Worm (Caenorhabditis elegans): ENCODE data around the gene C50D2.6.

Gene C50D2.6

DNA sequence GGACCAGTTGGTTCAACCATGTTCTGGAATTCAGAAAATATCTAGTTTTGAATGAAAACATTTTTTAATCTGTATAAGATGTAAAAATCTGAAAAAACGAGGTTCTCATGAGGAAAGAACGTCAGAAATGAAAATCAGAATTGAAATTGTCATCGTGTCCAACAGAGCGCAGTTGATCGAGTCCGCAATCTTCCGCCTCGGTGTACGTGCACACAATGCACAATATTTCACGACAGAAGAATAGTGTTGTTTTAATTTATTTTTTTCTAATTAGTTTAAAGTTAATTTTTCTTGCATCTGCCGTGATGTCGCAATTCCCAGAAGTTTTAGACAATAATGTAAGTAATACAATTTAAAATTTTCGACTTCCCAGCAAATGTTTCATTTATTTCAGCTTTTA lies 40.6 kb upstream of the C50D2.6 start, which contains the start of gene nfyc-1 (continued):
- TF ChIP-seq aly-2 (tag; optimal IDR thresholded peaks at IDR 0.05) (no peak), gmeb-1 (tag; optimal IDR thresholded peaks at IDR 0.05) (peak; percentile 48), nhr-21 (tag; optimal IDR thresholded peaks at IDR 0.05) (no peak), crh-2 (tag; optimal IDR thresholded peaks at IDR 0.05) (peak; percentile 77), nhr-23 (tag; optimal IDR thresholded peaks at IDR 0.05) (no peak), lin-11 (tag; optimal IDR thresholded peaks at IDR 0.05) (peak; percentile 68), fos-1 (tag; optimal IDR thresholded peaks at IDR 0.05) (peak; percentile 57), elt-1 (tag; optimal IDR thresholded peaks at IDR 0.05) (no peak), elt-3 (tag; optimal IDR thresholded peaks at IDR 0.05) (no peak), mbf-1 (tag; optimal IDR thresholded peaks at IDR 0.05) (no peak), ama-1 (optimal IDR thresholded peaks at IDR 0.05) (no peak), lsy-2 (tag; optimal IDR thresholded peaks at IDR 0.05) (peak in 1 of 2 experiments; percentile 82), unc-55 (GFP tag; optimal IDR thresholded peaks at IDR 0.05) (peak; percentile 81)

DNA sequence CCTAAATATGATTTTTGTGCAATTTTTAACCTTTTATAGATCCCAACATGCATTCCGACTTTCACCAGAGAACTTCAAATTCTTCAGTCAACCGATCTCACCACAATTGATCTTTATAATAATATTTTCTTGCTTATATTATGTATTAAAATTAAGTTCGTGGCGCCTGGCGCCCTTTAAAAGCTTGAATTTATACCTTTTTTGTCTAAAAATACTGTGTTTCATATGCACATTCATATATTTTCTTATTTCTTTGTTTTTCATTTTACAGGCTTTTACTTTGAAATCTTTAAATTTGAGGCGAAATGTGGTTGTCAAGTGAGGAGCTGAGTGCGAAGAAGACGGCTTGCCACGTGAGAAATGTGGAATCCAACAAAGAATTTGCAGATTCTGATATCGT lies 39.5 kb upstream of the C50D2.6 start, which contains the start of gene rpoa-49:
rpoa-49 (plus strand) TSS at position 301 of the 400 bp plus-strand sequence.
- TF ChIP-seq unc-55 (GFP tag; optimal IDR thresholded peaks at IDR 0.05): no peak
- no peak for TF ChIP-seq ztf-4 (tag; optimal IDR thresholded peaks at IDR 0.05)
- TF ChIP-seq snpc-4 (tag; optimal IDR thresholded peaks at IDR 0.05): no peak
- no peak for TF ChIP-seq egl-27 (tag; optimal IDR thresholded peaks at IDR 0.05)
- TF ChIP-seq C34F6.9 (tag; optimal IDR thresholded peaks at IDR 0.05): no peak
- TF ChIP-seq mdl-1 (tag; optimal IDR thresholded peaks at IDR 0.05): no peak
- TF ChIP-seq elt-1 (tag; optimal IDR thresholded peaks at IDR 0.05): no peak
- no peak for TF ChIP-seq sem-4 (tag; optimal IDR thresholded peaks at IDR 0.05)
- no peak for TF ChIP-seq ama-1 (optimal IDR thresholded peaks at IDR 0.05)
- TF ChIP-seq nhr-6 (tag; optimal IDR thresholded peaks at IDR 0.05): no peak
- TF ChIP-seq Y55F3AM.14 (GFP tag; optimal IDR thresholded peaks at IDR 0.05): no peak
- TF ChIP-seq nhr-10 (tag; optimal IDR thresholded peaks at IDR 0.05): no peak
- TF ChIP-seq aly-2 (tag; optimal IDR thresholded peaks at IDR 0.05): no peak
- TF ChIP-seq dmd-4 (tag; optimal IDR thresholded peaks at IDR 0.05): no peak
- TF ChIP-seq alr-1 (tag; optimal IDR thresholded peaks at IDR 0.05): no peak

DNA sequence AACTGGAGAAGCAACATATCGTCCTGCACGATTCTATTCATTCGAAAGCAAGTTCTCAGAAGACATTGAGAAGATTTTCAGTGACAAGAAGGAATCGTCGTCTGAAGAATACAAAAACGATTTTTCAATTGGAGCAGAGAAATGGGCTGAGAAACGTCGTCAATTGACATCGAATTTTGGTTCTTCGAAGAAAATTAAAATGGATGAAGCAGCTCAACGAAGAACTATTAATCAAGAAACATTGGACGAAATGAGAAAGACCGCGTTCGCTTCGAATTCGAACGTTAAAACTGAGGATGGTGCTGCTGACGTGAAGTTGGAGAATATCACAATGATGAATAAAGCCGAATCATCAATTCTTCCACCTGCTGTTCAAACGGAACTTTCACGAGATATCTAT lies 38.1 kb upstream of the C50D2.6 start, which contains the start of gene rpt-4:
rpt-4 (minus strand) TSS at position 101 of the 400 bp plus-strand sequence.
- TF ChIP-seq unc-55 (GFP tag; optimal IDR thresholded peaks at IDR 0.05) (no peak), unc-62 (GFP tag; optimal IDR thresholded peaks at IDR 0.05) (no peak), nhr-129 (tag; optimal IDR thresholded peaks at IDR 0.05) (no peak), nhr-21 (tag; optimal IDR thresholded peaks at IDR 0.05) (no peak), lin-11 (tag; optimal IDR thresholded peaks at IDR 0.05) (no peak), sma-3 (GFP tag; optimal IDR thresholded peaks at IDR 0.05) (no peak), ceh-16 (tag; optimal IDR thresholded peaks at IDR 0.05) (no peak)

DNA sequence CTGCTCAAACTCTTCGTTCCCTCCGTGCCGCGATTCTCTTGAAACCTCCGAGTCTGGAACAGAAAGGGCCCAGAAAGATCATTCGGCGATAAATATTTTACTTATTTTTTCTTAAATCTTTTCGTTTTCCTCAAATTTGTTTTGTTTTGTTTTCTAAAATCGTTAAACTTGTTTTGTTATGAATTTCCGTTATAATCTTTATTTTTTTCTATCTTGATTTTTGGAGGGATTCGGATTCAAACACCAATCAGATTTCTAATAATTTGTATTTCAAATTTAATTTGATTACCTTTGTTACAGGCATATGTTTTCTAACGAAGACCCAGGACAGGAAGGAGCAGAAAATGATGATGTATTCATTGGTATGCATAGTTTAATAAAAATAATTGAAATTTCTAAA lies 37.0 kb upstream of the C50D2.6 start, which contains the start of gene C23H3.5:
C23H3.5 (plus strand) TSS at position 301 of the 400 bp plus-strand sequence.
- TF ChIP-seq zag-1 (tag; optimal IDR thresholded peaks at IDR 0.05): no peak
- TF ChIP-seq unc-39 (tag; optimal IDR thresholded peaks at IDR 0.05): no peak
- TF ChIP-seq crh-2 (tag; optimal IDR thresholded peaks at IDR 0.05): no peak
- TF ChIP-seq lin-13 (GFP tag; optimal IDR thresholded peaks at IDR 0.05): no peak
- no peak for TF ChIP-seq sem-4 (tag; optimal IDR thresholded peaks at IDR 0.05)
- TF ChIP-seq nhr-77 (tag; optimal IDR thresholded peaks at IDR 0.05): no peak
- TF ChIP-seq C34F6.9 (tag; optimal IDR thresholded peaks at IDR 0.05): no peak
- TF ChIP-seq ztf-1 (GFP tag; conservative IDR thresholded peaks at IDR 0.05): no peak
- no peak for TF ChIP-seq nhr-12 (tag; optimal IDR thresholded peaks at IDR 0.05)
- no peak for TF ChIP-seq peb-1 (tag; optimal IDR thresholded peaks at IDR 0.05)
- no peak for TF ChIP-seq R02D3.7 (tag; optimal IDR thresholded peaks at IDR 0.05)
- no peak for TF ChIP-seq ZK546.5 (tag; optimal IDR thresholded peaks at IDR 0.05)
- no peak for TF ChIP-seq Y55F3AM.14 (GFP tag; optimal IDR thresholded peaks at IDR 0.05)
- TF ChIP-seq ceh-82 (tag; optimal IDR thresholded peaks at IDR 0.05): no peak
- TF ChIP-seq elt-1 (tag; optimal IDR thresholded peaks at IDR 0.05): no peak
- no peak for TF ChIP-seq lin-11 (tag; optimal IDR thresholded peaks at IDR 0.05)
